Worm (Caenorhabditis elegans): ENCODE results near the gene H20J04.1.

Gene H20J04.1

DNA sequence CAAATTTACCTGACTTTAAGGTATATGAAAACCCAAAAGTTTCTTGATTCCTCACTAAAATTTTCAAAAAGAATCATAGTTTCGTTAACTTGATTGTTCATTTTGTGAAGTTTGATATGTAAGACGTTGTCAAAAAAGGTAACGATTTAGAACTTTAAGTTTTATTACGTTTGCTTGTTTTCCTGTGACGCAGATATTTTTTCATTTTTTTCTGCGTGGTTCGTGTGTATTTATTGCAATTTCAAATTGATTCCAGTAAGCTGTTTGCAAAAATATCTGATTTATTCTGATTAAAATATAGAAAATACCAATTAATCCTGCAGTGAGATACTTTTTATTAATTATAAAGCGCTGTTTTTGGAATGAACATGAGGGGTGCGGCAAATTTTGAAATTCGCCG is 39.4 kb upstream of the H20J04.1 start, which contains the start of gene srw-40:
Gene srw-40, minus strand, starts transcription at position 101 of the 400 bp plus-strand sequence.
- TF ChIP-seq repo-1 (tag; optimal IDR thresholded peaks at IDR 0.05) (no peak), zim-3 (tag; optimal IDR thresholded peaks at IDR 0.05) (no peak), B0035.1 (tag; optimal IDR thresholded peaks at IDR 0.05) (no peak), ztf-25 (GFP tag; IDR thresholded peaks at IDR 0.05) (no peak), ceh-58 (GFP tag; IDR thresholded peaks at IDR 0.05) (no peak), hrde-1 (tag; optimal IDR thresholded peaks at IDR 0.05; ENCODE audit: borderline replicate concordance) (no peak), ztf-26 (tag; optimal IDR thresholded peaks at IDR 0.05) (no peak), K12H6.12 (tag; optimal IDR thresholded peaks at IDR 0.05) (no peak), snpc-4 (GFP tag; optimal IDR thresholded peaks at IDR 0.05) (no peak), snpc-4 (tag; optimal IDR thresholded peaks at IDR 0.05) (no peak), tlf-1 (GFP tag; optimal IDR thresholded peaks at IDR 0.05) (no peak), ccch-3 (GFP tag; optimal IDR thresholded peaks at IDR 0.05) (no peak), unc-62 (GFP tag; optimal IDR thresholded peaks at IDR 0.05) (no peak), zfh-2 (GFP tag; conservative IDR thresholded peaks at IDR 0.05) (no peak), ceh-40 (GFP tag; IDR thresholded peaks at IDR 0.05) (no peak)

- TF ChIP-seq ztf-28 (GFP tag; IDR thresholded peaks at IDR 0.05) (no peak), F52B5.7 (tag; optimal IDR thresholded peaks at IDR 0.05) (no peak), attf-3 (GFP tag; conservative IDR thresholded peaks at IDR 0.05) (no peak), ceh-58 (GFP tag; IDR thresholded peaks at IDR 0.05) (no peak), lin-40 (tag; optimal IDR thresholded peaks at IDR 0.05) (no peak), ama-1 (optimal IDR thresholded peaks at IDR 0.05) (no peak), ama-1 (GFP tag; optimal IDR thresholded peaks at IDR 0.05) (no peak), madf-6 (GFP tag; IDR thresholded peaks at IDR 0.05) (no peak), B0336.3 (GFP tag; IDR thresholded peaks at IDR 0.05) (no peak), nhr-27 (tag; optimal IDR thresholded peaks at IDR 0.05) (no peak), egl-44 (GFP tag; IDR thresholded peaks at IDR 0.05) (no peak), xnd-1 (tag; optimal IDR thresholded peaks at IDR 0.05) (no peak), ztf-22 (GFP tag; optimal IDR thresholded peaks at IDR 0.05) (no peak), ceh-27 (GFP tag; optimal IDR thresholded peaks at IDR 0.05) (no peak), ceh-91 (GFP tag; IDR thresholded peaks at IDR 0.05) (no peak), C06A6.2 (GFP tag; conservative IDR thresholded peaks at IDR 0.05) (no peak), him-1 (tag; optimal IDR thresholded peaks at IDR 0.05) (no peak), nfyb-1 (GFP tag; IDR thresholded peaks at IDR 0.05) (no peak), C17E4.6 (GFP tag; IDR thresholded peaks at IDR 0.05) (no peak), F33H1.4 (GFP tag; IDR thresholded peaks at IDR 0.05) (no peak)
Observed at ce11 chrII:4319537-4320019, 35.8 kb upstream of the H20J04.1 start, which contains the start of gene Y52E8A.6. TSS of gene Y52E8A.6 (minus strand) at chrII:4319969.

DNA sequence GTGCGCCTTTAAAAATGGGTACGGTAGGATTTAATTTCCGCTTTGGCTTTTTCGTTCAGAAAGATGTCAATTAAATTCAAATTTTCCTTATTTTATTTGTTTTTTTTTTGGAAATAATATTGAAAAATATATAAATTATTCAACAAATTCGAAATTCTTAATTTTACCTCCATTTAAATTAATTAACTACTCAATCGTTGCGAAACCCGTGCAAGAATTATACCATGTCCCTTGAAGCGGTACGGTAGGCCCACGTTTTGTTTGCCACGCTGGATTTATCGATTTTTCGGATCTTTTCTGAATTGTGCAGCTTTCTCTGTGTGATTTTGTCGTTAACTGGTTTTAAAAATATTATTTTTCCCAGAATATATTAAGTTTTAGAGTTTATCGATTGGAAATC is 35.0 kb upstream of the H20J04.1 start, which contains the start of gene Y52E8A.2:
Gene Y52E8A.2, plus strand, starts transcription at position 382 of the 400 bp plus-strand sequence.
- TF ChIP-seq F33H1.4 (GFP tag; IDR thresholded peaks at IDR 0.05) = peak; percentile 82
- peak; percentile 95 for TF ChIP-seq lsl-1 (GFP tag; optimal IDR thresholded peaks at IDR 0.05)
- TF ChIP-seq xnd-1 (tag; optimal IDR thresholded peaks at IDR 0.05) = peak; percentile 66
- TF ChIP-seq D2030.7 (GFP tag; IDR thresholded peaks at IDR 0.05) = peak; percentile 37; the same call in 1 of the 2 replicates
- no peak for TF ChIP-seq F10E7.11 (tag; optimal IDR thresholded peaks at IDR 0.05)
- peak; percentile 73 for TF ChIP-seq madf-8 (GFP tag; conservative IDR thresholded peaks at IDR 0.05)
- no peak for TF ChIP-seq F22D6.2 (tag; optimal IDR thresholded peaks at IDR 0.05)
- peak; percentile 47 for TF ChIP-seq ceh-91 (GFP tag; IDR thresholded peaks at IDR 0.05)
- no peak for TF ChIP-seq B0261.1 (tag; optimal IDR thresholded peaks at IDR 0.05)
- peak; percentile 73; the same call in 1 of the 2 replicates for TF ChIP-seq madf-6 (GFP tag; IDR thresholded peaks at IDR 0.05)
- TF ChIP-seq pbrm-1 (GFP tag; IDR thresholded peaks at IDR 0.05) = no peak

Measured in whole organism, young adult.